Worm (Caenorhabditis elegans) whole organism, midembryonic: ENCODE results near the gene ZK792.5.

Source experiments
- T22C8.4 ChIP-seq: fragments of 200-800 bp; sonication (Bioruptor generic); IDR thresholded peaks from 2 replicates; pipeline ENCODE4 v1.3.6; 2022; ENCODE audit warnings: missing genetic modification characterization, missing compliant biosample characterization
- cog-1 ChIP-seq: sonication (generic microtip); optimal IDR thresholded peaks from 2 replicates; lab custom pipeline; 2016; ENCODE audit warnings: missing genetic modification characterization, missing compliant biosample characterization
- flt-1 ChIP-seq: fragments of 200-800 bp; sonication (Bioruptor generic); IDR thresholded peaks from 2 replicates; pipeline ENCODE4 v1.3.6; 2022; ENCODE audit warnings: missing genetic modification characterization, missing compliant biosample characterization
- klf-2 ChIP-seq: fragments of 200-800 bp; sonication (Bioruptor generic); conservative IDR thresholded peaks from 2 replicates; pipeline ENCODE4 v1.3.6; 2022; ENCODE audit warnings: missing genetic modification reagents, missing genetic modification characterization, missing compliant biosample characterization
- med-1 ChIP-seq: sonication (generic microtip); optimal IDR thresholded peaks from 2 replicates; lab custom pipeline; 2017; ENCODE audit warnings: missing genetic modification characterization, mild to moderate bottlenecking, missing compliant biosample characterization, antibody characterized with exemption, missing genetic modification reagents; ENCODE audit not compliant: insufficient read depth
- ref-1 ChIP-seq: fragments of 200-800 bp; sonication (Bioruptor generic); conservative IDR thresholded peaks from 2 replicates; pipeline ENCODE4 v1.3.6; 2022; ENCODE audit warnings: missing genetic modification reagents, missing genetic modification characterization, missing compliant biosample characterization
- tab-1 ChIP-seq: fragments of 200-800 bp; sonication (Bioruptor generic); IDR thresholded peaks from 2 replicates; pipeline ENCODE4 v1.3.6; 2022; ENCODE audit warnings: missing genetic modification characterization, missing compliant biosample characterization
- ztf-23 ChIP-seq: fragments of 200-800 bp; sonication (Bioruptor generic); IDR thresholded peaks from 2 replicates; pipeline ENCODE4 v1.3.6; 2022; ENCODE audit warnings: missing genetic modification reagents, missing genetic modification characterization, missing compliant biosample characterization
- ztf-29 ChIP-seq: fragments of 200-800 bp; sonication (Bioruptor generic); IDR thresholded peaks from 2 replicates; pipeline ENCODE4 v1.3.6; 2022; ENCODE audit warnings: missing genetic modification reagents, missing genetic modification characterization, missing compliant biosample characterization

ZK792.5 gene

ce11 chrIV:11655370-11655769 is 32.5 kb downstream of the ZK792.5 start, which contains the start of gene ent-1:
Gene ent-1 (minus strand): TSS chrIV:11655470.
- TF ChIP-seq cog-1 (tag; lab: Kevin White, UChicago), result no peak
- no peak for TF ChIP-seq tab-1 (GFP tag; lab: Robert Waterston, UW)
- no peak for TF ChIP-seq ref-1 (GFP tag; lab: Robert Waterston, UW)
- no peak for TF ChIP-seq ztf-29 (GFP tag; lab: Robert Waterston, UW)

DNA sequence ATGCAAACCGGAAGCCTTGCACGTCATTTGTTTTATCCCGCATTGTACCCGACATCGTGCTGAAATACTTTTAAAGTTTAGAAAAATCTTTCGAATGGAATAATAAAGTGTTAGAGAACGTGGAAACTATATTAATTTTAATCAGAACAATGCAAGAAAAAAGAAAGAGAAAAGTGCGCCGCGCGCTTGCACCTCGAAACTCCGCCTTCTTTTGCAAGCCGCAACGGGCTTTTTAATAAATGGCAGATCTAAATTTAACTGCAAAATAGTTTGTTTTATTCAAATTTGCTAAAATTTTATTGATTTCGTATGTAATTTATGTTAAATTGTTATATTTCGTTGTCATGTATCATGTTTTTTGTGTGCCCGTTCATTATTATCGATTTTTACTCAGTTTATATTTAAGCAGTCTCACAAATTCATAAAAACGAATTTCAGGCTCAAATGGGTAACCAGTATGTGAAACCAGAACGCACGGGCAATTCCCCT is 35.9 kb downstream of the ZK792.5 start, which contains the start of the genes acl-3 and ndub-6:
Gene acl-3 (minus strand): TSS at position 59 of the 489 bp plus-strand sequence.
Gene ndub-6 (plus strand): TSS at position 439 of the 489 bp plus-strand sequence.
- TF ChIP-seq ztf-29 (GFP tag; lab: Robert Waterston, UW) (peak; percentile 59; the same call in 1 of the 2 replicates), cog-1 (tag; lab: Kevin White, UChicago) (no peak)

DNA sequence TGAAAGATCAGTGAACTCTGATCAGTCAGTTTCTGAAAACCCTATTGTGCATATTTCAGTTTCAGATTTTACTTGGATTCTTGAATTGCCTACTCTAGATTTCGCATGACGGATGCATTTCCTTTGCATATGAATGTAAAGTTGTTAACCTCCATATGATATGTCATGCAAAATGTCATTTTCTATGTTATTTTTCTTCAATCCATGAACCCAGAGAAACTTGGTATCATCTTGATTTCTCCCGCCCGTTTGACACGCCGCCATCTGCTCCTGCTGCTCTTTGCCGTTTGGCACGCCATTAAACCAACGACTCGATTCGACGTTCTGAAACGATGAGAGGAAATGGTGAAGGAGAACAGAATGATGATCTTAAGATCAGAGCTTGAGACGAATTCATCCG is 37.6 kb downstream of the ZK792.5 start:
- no peak for TF ChIP-seq ztf-29 (GFP tag; lab: Robert Waterston, UW)
- TF ChIP-seq ztf-23 (GFP tag; lab: Robert Waterston, UW), result no peak
- no peak for TF ChIP-seq ref-1 (GFP tag; lab: Robert Waterston, UW)
- TF ChIP-seq klf-2, result no peak
- TF ChIP-seq tab-1 (GFP tag; lab: Robert Waterston, UW), result no peak
- TF ChIP-seq flt-1 (GFP tag; lab: Robert Waterston, UW), result no peak
- TF ChIP-seq cog-1 (tag; lab: Kevin White, UChicago), result no peak
- TF ChIP-seq med-1 (GFP tag; lab: Kevin White, UChicago), result no peak
- TF ChIP-seq T22C8.4, result no peak

- TF ChIP-seq T22C8.4 (no peak), med-1 (GFP tag; lab: Kevin White, UChicago) (no peak), ztf-23 (GFP tag; lab: Robert Waterston, UW) (no peak), klf-2 (no peak), ref-1 (GFP tag; lab: Robert Waterston, UW) (no peak), ztf-29 (GFP tag; lab: Robert Waterston, UW) (no peak), cog-1 (tag; lab: Kevin White, UChicago) (no peak), tab-1 (GFP tag; lab: Robert Waterston, UW) (no peak), flt-1 (GFP tag; lab: Robert Waterston, UW) (no peak)
These were observed 38.9 kb downstream of the ZK792.5 start, which contains the start of gene ZK809.8 for ce11 chrIV:11649031-11649430. Gene ZK809.8 (minus strand): TSS chrIV:11649064.

DNA sequence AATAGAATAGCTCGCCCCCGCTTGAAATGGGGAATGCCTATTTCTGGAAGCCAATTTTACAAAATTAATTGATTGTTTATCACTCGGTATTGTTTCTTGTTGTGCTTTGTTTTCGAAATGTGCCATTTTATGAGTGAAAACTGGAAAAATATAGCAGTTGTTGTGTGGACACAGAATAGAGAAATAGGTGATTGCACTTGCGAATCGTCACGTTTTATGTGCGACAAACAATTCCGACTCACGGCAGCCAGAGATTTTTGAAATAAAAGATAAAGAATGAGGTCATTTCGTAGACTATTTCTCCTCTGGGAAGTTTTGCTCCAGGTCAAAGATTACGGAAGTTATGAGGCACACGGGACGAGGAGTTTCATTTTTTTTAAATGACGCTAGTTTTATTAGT is 41.0 kb downstream of the ZK792.5 start:
- no peak for TF ChIP-seq ref-1 (GFP tag; lab: Robert Waterston, UW)
- no peak for TF ChIP-seq flt-1 (GFP tag; lab: Robert Waterston, UW)

- no peak for TF ChIP-seq tab-1 (GFP tag; lab: Robert Waterston, UW)
These were observed 42.6 kb downstream of the ZK792.5 start for ce11 chrIV:11645354-11645753.

DNA sequence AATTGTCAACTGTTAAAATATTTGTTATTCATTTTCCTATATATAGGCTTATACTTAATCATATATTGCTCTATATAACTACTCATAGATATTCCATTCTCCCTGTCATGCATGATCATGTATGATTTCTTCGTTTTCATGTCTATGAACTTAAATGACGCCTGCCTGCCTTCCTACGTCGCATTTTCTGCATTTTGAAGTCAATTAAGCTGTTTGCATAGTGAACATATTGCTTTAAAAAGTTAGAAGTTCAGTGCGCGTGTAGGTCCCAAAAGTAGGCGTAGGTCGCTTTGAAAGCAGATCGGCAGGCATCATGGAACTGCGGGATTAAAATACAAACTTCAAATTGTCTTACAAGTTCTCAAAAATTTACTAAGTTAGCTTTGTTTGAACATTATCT is 43.2 kb downstream of the ZK792.5 start:
- TF ChIP-seq cog-1 (tag; lab: Kevin White, UChicago), result no peak
- TF ChIP-seq ztf-23 (GFP tag; lab: Robert Waterston, UW), result no peak
- no peak for TF ChIP-seq flt-1 (GFP tag; lab: Robert Waterston, UW)
- no peak for TF ChIP-seq med-1 (GFP tag; lab: Kevin White, UChicago)

DNA sequence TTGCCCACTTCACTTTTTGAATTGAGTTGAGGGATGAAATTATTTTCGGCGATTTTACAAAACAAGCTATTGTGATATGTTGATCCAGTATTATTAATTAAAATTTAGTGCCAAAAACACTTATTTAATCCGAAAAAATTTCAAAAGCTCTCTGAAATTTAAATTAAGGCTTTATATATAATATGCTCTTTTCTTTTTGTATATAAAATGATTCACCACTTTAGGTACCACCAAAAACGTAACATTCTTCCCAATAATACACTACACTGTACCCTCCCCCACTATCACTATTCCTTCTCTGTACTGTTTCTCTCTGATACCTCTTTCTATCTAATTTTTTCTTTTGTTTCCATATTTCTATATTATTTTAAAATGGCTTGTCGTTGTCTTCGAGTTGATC is 44.1 kb downstream of the ZK792.5 start, which contains the start of gene prx-2:
Gene prx-2 (plus strand): TSS at position 301 of the 400 bp plus-strand sequence.
- TF ChIP-seq T22C8.4 (no peak), cog-1 (tag; lab: Kevin White, UChicago) (no peak), klf-2 (no peak), med-1 (GFP tag; lab: Kevin White, UChicago) (no peak)

- no peak for TF ChIP-seq ref-1 (GFP tag; lab: Robert Waterston, UW)
- TF ChIP-seq cog-1 (tag; lab: Kevin White, UChicago), result no peak
- TF ChIP-seq med-1 (GFP tag; lab: Kevin White, UChicago), result no peak
- no peak for TF ChIP-seq T22C8.4
- TF ChIP-seq klf-2, result no peak
- TF ChIP-seq tab-1 (GFP tag; lab: Robert Waterston, UW), result no peak
- TF ChIP-seq ztf-29 (GFP tag; lab: Robert Waterston, UW), result no peak
- no peak for TF ChIP-seq flt-1 (GFP tag; lab: Robert Waterston, UW)
- no peak for TF ChIP-seq ztf-23 (GFP tag; lab: Robert Waterston, UW)
These were observed 46.1 kb downstream of the ZK792.5 start, which contains the start of gene ZK809.1 for ce11 chrIV:11641802-11642201. Gene ZK809.1 (plus strand): TSS chrIV:11642102.

- no peak for TF ChIP-seq ztf-29 (GFP tag; lab: Robert Waterston, UW)
- TF ChIP-seq cog-1 (tag; lab: Kevin White, UChicago), result no peak
- no peak for TF ChIP-seq klf-2
- no peak for TF ChIP-seq T22C8.4
- no peak for TF ChIP-seq tab-1 (GFP tag; lab: Robert Waterston, UW)
- TF ChIP-seq med-1 (GFP tag; lab: Kevin White, UChicago), result no peak
- TF ChIP-seq ztf-23 (GFP tag; lab: Robert Waterston, UW), result no peak
- TF ChIP-seq ref-1 (GFP tag; lab: Robert Waterston, UW), result no peak
- no peak for TF ChIP-seq flt-1 (GFP tag; lab: Robert Waterston, UW)
These were observed 47.0 kb downstream of the ZK792.5 start, which contains the start of gene ttr-50 for ce11 chrIV:11640915-11641314. Gene ttr-50 (minus strand): TSS chrIV:11641015.

DNA sequence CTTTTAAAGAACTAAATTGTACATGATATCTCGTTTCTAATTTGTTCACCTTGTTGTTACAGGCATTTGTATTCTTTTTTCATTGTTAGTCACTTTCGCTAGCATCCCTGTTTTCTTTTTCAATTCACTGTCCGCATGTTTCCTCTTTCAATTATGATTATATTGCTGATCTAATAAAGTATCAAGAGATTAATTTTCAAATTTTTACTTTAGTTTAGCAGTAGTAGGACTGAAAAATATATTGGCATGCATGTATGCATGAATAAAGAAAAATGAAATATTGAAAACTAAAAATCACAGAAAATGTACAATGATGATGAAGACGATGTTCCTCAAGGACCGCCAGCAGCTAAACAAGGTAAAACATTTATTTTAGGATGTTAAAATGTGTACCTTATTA is 49.9 kb downstream of the ZK792.5 start, which contains the start of gene rbm-17:
Gene rbm-17 (plus strand): TSS at position 301 of the 400 bp plus-strand sequence.
- no peak for TF ChIP-seq ztf-29 (GFP tag; lab: Robert Waterston, UW)
- no peak for TF ChIP-seq cog-1 (tag; lab: Kevin White, UChicago)
- no peak for TF ChIP-seq ref-1 (GFP tag; lab: Robert Waterston, UW)
- no peak for TF ChIP-seq klf-2
- TF ChIP-seq med-1 (GFP tag; lab: Kevin White, UChicago), result no peak
- no peak for TF ChIP-seq flt-1 (GFP tag; lab: Robert Waterston, UW)
- no peak for TF ChIP-seq ztf-23 (GFP tag; lab: Robert Waterston, UW)
- TF ChIP-seq T22C8.4, result no peak
- TF ChIP-seq tab-1 (GFP tag; lab: Robert Waterston, UW), result no peak
